Fruit fly (Drosophila melanogaster) whole organism, embryonic: ENCODE measurements around the gene CG10089.

Experiments used
- Asciz ChIP-seq: fragments of 200-800 bp; sonication (Bioruptor generic); optimal IDR thresholded peaks from 2 replicates; lab custom pipeline; 2017; ENCODE audit warnings: missing biosample characterization, mild to moderate bottlenecking, missing genetic modification characterization, missing genetic modification reagents
- Atf-2 ChIP-seq: fragments of 200-800 bp; sonication (Bioruptor generic); optimal IDR thresholded peaks from 2 replicates; lab custom pipeline; 2016; ENCODE audit warnings: missing biosample characterization, missing genetic modification characterization
- BEAF-32 ChIP-seq: fragments of 200-800 bp; sonication (Bioruptor generic); optimal IDR thresholded peaks from 3 replicates; lab custom pipeline; 2017; ENCODE audit warnings: missing biosample characterization, missing genetic modification characterization, mild to moderate bottlenecking, moderate library complexity, missing genetic modification reagents
- BtbVII ChIP-seq: fragments of 200-800 bp; sonication (Bioruptor generic); optimal IDR thresholded peaks from 3 replicates; lab custom pipeline; 2017; ENCODE audit warnings: missing biosample characterization, mild to moderate bottlenecking, missing genetic modification characterization
- CG11696 ChIP-seq: fragments of 200-800 bp; sonication (Bioruptor generic); IDR thresholded peaks from 2 replicates; pipeline ENCODE4 v1.3.6; 2022; ENCODE audit warnings: missing biosample characterization, missing genetic modification characterization
- CG13624 ChIP-seq: fragments of 200-800 bp; sonication (Bioruptor generic); optimal IDR thresholded peaks from 2 replicates; lab custom pipeline; 2016; ENCODE audit warnings: missing biosample characterization, missing genetic modification characterization
- CG14050 ChIP-seq: fragments of 200-800 bp; sonication (Bioruptor generic); IDR thresholded peaks from 3 replicates; pipeline ENCODE4 v1.3.6; 2022; ENCODE audit warnings: missing biosample characterization, missing genetic modification characterization
- CG15269 ChIP-seq: fragments of 200-800 bp; sonication (Bioruptor generic); optimal IDR thresholded peaks from 2 replicates; lab custom pipeline; 2018; ENCODE audit warnings: missing biosample characterization, mild to moderate bottlenecking, missing genetic modification characterization, moderate library complexity
- CG17328 ChIP-seq: fragments of 200-800 bp; sonication (Bioruptor generic); IDR thresholded peaks from 2 replicates; pipeline ENCODE4 v1.3.6; 2022; ENCODE audit warnings: missing biosample characterization, missing genetic modification characterization
- CG17361 ChIP-seq: fragments of 200-800 bp; sonication (Bioruptor generic); IDR thresholded peaks from 3 replicates; pipeline ENCODE4 v1.3.6; 2022; ENCODE audit warnings: missing biosample characterization, missing genetic modification characterization
- CG17385 ChIP-seq: fragments of 200-800 bp; sonication (Bioruptor generic); optimal IDR thresholded peaks from 3 replicates; lab custom pipeline; 2018; ENCODE audit warnings: missing biosample characterization, mild to moderate bottlenecking, missing genetic modification characterization
- CG18011 ChIP-seq: fragments of 200-800 bp; sonication (Bioruptor generic); optimal IDR thresholded peaks from 2 replicates; lab custom pipeline; 2017; ENCODE audit warnings: missing biosample characterization, missing genetic modification characterization, mild to moderate bottlenecking, moderate library complexity, missing genotype
- CG18476 ChIP-seq: fragments of 200-800 bp; sonication (Bioruptor generic); optimal IDR thresholded peaks from 2 replicates; lab custom pipeline; 2016; ENCODE audit warnings: missing biosample characterization, mild to moderate bottlenecking, missing genetic modification characterization
- CG2120 ChIP-seq: fragments of 200-800 bp; sonication (Bioruptor generic); optimal IDR thresholded peaks from 3 replicates; lab custom pipeline; 2016; ENCODE audit warnings: missing biosample characterization, missing genetic modification characterization
- CG30020 ChIP-seq: fragments of 200-800 bp; optimal IDR thresholded peaks from 2 replicates; lab custom pipeline; 2019; ENCODE audit warnings: missing biosample characterization, mild to moderate bottlenecking, missing genetic modification characterization, moderate library complexity
- CG31224 ChIP-seq: fragments of 200-800 bp; sonication (Bioruptor generic); IDR thresholded peaks from 2 replicates; pipeline ENCODE4 v1.3.6; 2022; ENCODE audit warnings: missing biosample characterization, missing genetic modification characterization
- CG31388 ChIP-seq: fragments of 200-800 bp; sonication (Bioruptor generic); optimal IDR thresholded peaks from 2 replicates; lab custom pipeline; 2016; ENCODE audit warnings: missing biosample characterization, missing genetic modification characterization
- CG3281 ChIP-seq: fragments of 200-800 bp; sonication (Bioruptor generic); optimal IDR thresholded peaks from 3 replicates; lab custom pipeline; 2017; ENCODE audit warnings: missing biosample characterization, mild to moderate bottlenecking, missing genetic modification characterization
- CG34224 ChIP-seq: fragments of 200-800 bp; sonication (Bioruptor generic); IDR thresholded peaks from 3 replicates; pipeline ENCODE4 v1.3.6; 2022; ENCODE audit warnings: missing biosample characterization, missing genetic modification characterization; ENCODE audit not compliant: partially characterized antibody
- CG34422 ChIP-seq: fragments of 200-800 bp; sonication (Bioruptor generic); IDR thresholded peaks from 3 replicates; pipeline ENCODE4 v1.3.6; 2022; ENCODE audit warnings: missing biosample characterization, missing genetic modification characterization
- CG3838 ChIP-seq: fragments of 200-800 bp; sonication (Bioruptor generic); optimal IDR thresholded peaks from 3 replicates; lab custom pipeline; 2016; ENCODE audit warnings: missing biosample characterization, missing genetic modification characterization
- CG6689 ChIP-seq: fragments of 200-800 bp; sonication (Bioruptor generic); IDR thresholded peaks from 2 replicates; pipeline ENCODE4 v1.3.6; 2022; ENCODE audit warnings: missing biosample characterization, missing genetic modification characterization
- CG7839 ChIP-seq: fragments of 200-800 bp; sonication (Bioruptor generic); optimal IDR thresholded peaks from 3 replicates; lab custom pipeline; 2018; ENCODE audit warnings: missing biosample characterization, mild to moderate bottlenecking, missing genetic modification characterization, moderate library complexity
- CG8388 ChIP-seq: fragments of 200-800 bp; sonication (Bioruptor generic); optimal IDR thresholded peaks from 2 replicates; lab custom pipeline; 2019; ENCODE audit warnings: missing biosample characterization, mild to moderate bottlenecking, missing genetic modification characterization, moderate library complexity
- CoRest ChIP-seq: fragments of 200-800 bp; sonication (Bioruptor generic); optimal IDR thresholded peaks from 3 replicates; lab custom pipeline; 2018; ENCODE audit warnings: missing biosample characterization, mild to moderate bottlenecking, missing genetic modification characterization, moderate library complexity
- D19B ChIP-seq: fragments of 200-800 bp; sonication (Bioruptor generic); optimal IDR thresholded peaks from 2 replicates; lab custom pipeline; 2017; ENCODE audit warnings: missing biosample characterization, mild to moderate bottlenecking, missing genetic modification characterization
- Dip3 ChIP-seq: fragments of 200-800 bp; sonication (Bioruptor generic); optimal IDR thresholded peaks from 3 replicates; lab custom pipeline; 2016; ENCODE audit warnings: missing biosample characterization, missing genetic modification characterization
- Dp ChIP-seq: fragments of 200-800 bp; sonication (Bioruptor generic); optimal IDR thresholded peaks from 2 replicates; lab custom pipeline; 2018; ENCODE audit warnings: missing biosample characterization, mild to moderate bottlenecking, missing genetic modification characterization, moderate library complexity
- HLH54F ChIP-seq: fragments of 200-800 bp; sonication (Bioruptor generic); optimal IDR thresholded peaks from 3 replicates; lab custom pipeline; 2016; ENCODE audit warnings: missing biosample characterization, missing genetic modification characterization
- Hey ChIP-seq: fragments of 200-800 bp; sonication (Bioruptor generic); optimal IDR thresholded peaks from 3 replicates; lab custom pipeline; 2018; ENCODE audit warnings: missing biosample characterization, mild to moderate bottlenecking, missing genetic modification characterization
- MBD-R2 ChIP-seq: fragments of 200-800 bp; sonication (Bioruptor generic); IDR thresholded peaks from 2 replicates; pipeline ENCODE4 v1.3.6; 2022; ENCODE audit warnings: missing biosample characterization, missing genetic modification characterization
- Max ChIP-seq: fragments of 200-800 bp; sonication (Bioruptor generic); optimal IDR thresholded peaks from 2 replicates; lab custom pipeline; 2016; ENCODE audit warnings: missing biosample characterization, mild to moderate bottlenecking, missing genetic modification characterization
- Mes4 ChIP-seq: fragments of 200-800 bp; sonication (Bioruptor generic); optimal IDR thresholded peaks from 2 replicates; lab custom pipeline; 2016; ENCODE audit warnings: missing biosample characterization, missing genetic modification characterization
- Neu2 ChIP-seq: fragments of 200-800 bp; sonication (Bioruptor generic); optimal IDR thresholded peaks from 3 replicates; lab custom pipeline; 2016; ENCODE audit warnings: missing biosample characterization, missing genetic modification characterization, borderline replicate concordance
- Oaz ChIP-seq: fragments of 200-800 bp; sonication (Bioruptor generic); IDR thresholded peaks from 2 replicates; pipeline ENCODE4 v1.3.6; 2022; ENCODE audit warnings: missing biosample characterization, missing genetic modification characterization
- Side ChIP-seq: fragments of 200-800 bp; sonication (Bioruptor generic); optimal IDR thresholded peaks from 2 replicates; lab custom pipeline; 2016; ENCODE audit warnings: missing biosample characterization, missing genetic modification characterization
- bab2 ChIP-seq: fragments of 200-800 bp; sonication (Bioruptor generic); optimal IDR thresholded peaks from 2 replicates; lab custom pipeline; 2016; ENCODE audit warnings: missing biosample characterization, missing genetic modification characterization
- bowl ChIP-seq: fragments of 200-800 bp; sonication (Bioruptor generic); IDR thresholded peaks from 2 replicates; pipeline ENCODE4 v1.3.6; 2022; ENCODE audit warnings: missing biosample characterization, missing genetic modification characterization
- bsh ChIP-seq, 2 experiments: fragments of 200-800 bp; sonication (Bioruptor generic); optimal IDR thresholded peaks; 2 replicates each; lab custom pipeline; 2017 to 2018; ENCODE audit warnings: mild to moderate bottlenecking in 2 of 2, missing biosample characterization in 2 of 2, missing genetic modification characterization in 2 of 2, moderate library complexity in 1 of 2
- crol ChIP-seq: fragments of 200-800 bp; sonication (Bioruptor generic); IDR thresholded peaks from 2 replicates; pipeline ENCODE4 v1.3.6; 2022; ENCODE audit warnings: missing biosample characterization, missing genetic modification characterization
- dmrt99B ChIP-seq: fragments of 200-800 bp; sonication (Bioruptor generic); optimal IDR thresholded peaks from 2 replicates; lab custom pipeline; 2018; ENCODE audit warnings: missing biosample characterization, mild to moderate bottlenecking, missing genetic modification characterization, moderate library complexity
- gcm2 ChIP-seq: fragments of 200-800 bp; sonication (Bioruptor generic); optimal IDR thresholded peaks from 2 replicates; lab custom pipeline; 2016; ENCODE audit warnings: missing biosample characterization, missing genetic modification characterization
- gsb-n ChIP-seq: fragments of 200-800 bp; sonication (Bioruptor generic); optimal IDR thresholded peaks from 3 replicates; lab custom pipeline; 2018; ENCODE audit warnings: missing biosample characterization, mild to moderate bottlenecking, missing genetic modification characterization
- lov ChIP-seq, 2 experiments: fragments of 200-800 bp in 1 of 2; fragments of >200 bp in 1 of 2; sonication (Bioruptor generic) in 1 of 2; IDR thresholded peaks in 1 of 2; optimal IDR thresholded peaks in 1 of 2; 2 replicates in 1 of 2; 3 replicates in 1 of 2; pipeline versions ENCODE4 v1.3.6 to Lab custom; 2017 to 2022; ENCODE audit warnings: missing biosample characterization in 1 of 2, missing genetic modification characterization in 1 of 2
- phol ChIP-seq: fragments of 200-800 bp; sonication (Bioruptor generic); optimal IDR thresholded peaks from 3 replicates; lab custom pipeline; 2018; ENCODE audit warnings: missing biosample characterization, mild to moderate bottlenecking, missing genetic modification characterization, moderate library complexity
- pros ChIP-seq: fragments of 200-800 bp; sonication (Bioruptor generic); optimal IDR thresholded peaks from 3 replicates; lab custom pipeline; 2019; ENCODE audit warnings: missing biosample characterization, mild to moderate bottlenecking, missing genetic modification characterization, moderate library complexity
- psq ChIP-seq: fragments of 200-800 bp; sonication (Bioruptor generic); optimal IDR thresholded peaks from 2 replicates; lab custom pipeline; 2017; ENCODE audit warnings: missing biosample characterization, missing genetic modification characterization
- stc ChIP-seq: fragments of 200-800 bp; sonication (Bioruptor generic); IDR thresholded peaks from 2 replicates; pipeline ENCODE4 v1.3.6; 2022; ENCODE audit warnings: missing biosample characterization, missing genetic modification characterization
- tap ChIP-seq: fragments of 200-800 bp; optimal IDR thresholded peaks from 3 replicates; lab custom pipeline; 2019; ENCODE audit warnings: missing biosample characterization, mild to moderate bottlenecking, missing genetic modification characterization, moderate library complexity

CG10089 gene

dm6 chr3L:13450177-13450793, 24.3 kb downstream of the CG10089 start, which contains the start of the genes JMJD7 and CG10738 (continued):
- TF ChIP-seq pros (GFP tag; lab: Kevin White, UChicago) (no peak), Side (GFP tag; lab: Kevin White, UChicago) (no peak), CG31224 (GFP tag; lab: Robert Waterston, UW) (peak; percentile 44; the same call in 1 of the 2 replicates), CG18011 (no peak), CG31388 (GFP tag; lab: Kevin White, UChicago) (peak; percentile 36), CG30020 (tag; lab: Kevin White, UChicago) (peak; percentile 58), Atf-2 (GFP tag; lab: Kevin White, UChicago) (no peak), bsh (GFP tag; optimal IDR thresholded peaks at IDR 0.05; lab: Kevin White, UChicago) (peak in 1 of 2 experiments; percentile 13), CG11696 (GFP tag; lab: Robert Waterston, UW) (peak; percentile 52; the same call in 1 of the 2 replicates), CG14050 (GFP tag; lab: Robert Waterston, UW) (peak; percentile 63; the same call in 2 of the 3 replicates), tap (tag; lab: Kevin White, UChicago) (peak; percentile 68), Asciz (no peak), BEAF-32 (GFP tag; lab: Kevin White, UChicago) (peak; percentile 5), CG17361 (peak; percentile 42; the same call in 1 of the 3 replicates), psq (GFP tag; lab: Kevin White, UChicago) (no peak), lov (optimal IDR thresholded peaks at IDR 0.05; lab: Kevin White, UChicago) (no peak), lov (GFP tag; IDR thresholded peaks at IDR 0.05; lab: Robert Waterston, UW) (peak; percentile 30; the same call in 1 of the 3 replicates), CG17328 (GFP tag; lab: Robert Waterston, UW) (peak; percentile 62), BtbVII (peak; percentile 6), CG18476 (GFP tag; lab: Kevin White, UChicago) (peak; percentile 51), Mes4 (no peak), CG15269 (tag; lab: Kevin White, UChicago) (no peak), gsb-n (tag; lab: Kevin White, UChicago) (no peak), CG8388 (no peak), CG34422 (GFP tag; lab: Robert Waterston, UW) (peak; percentile 79), D19B (GFP tag; lab: Kevin White, UChicago) (peak; percentile 18), CoRest (tag; lab: Kevin White, UChicago) (peak; percentile 20), Hey (tag; lab: Kevin White, UChicago) (no peak), Dp (GFP tag; lab: Kevin White, UChicago) (peak; percentile 81), phol (peak; percentile 48), stc (GFP tag; lab: Robert Waterston, UW) (peak; percentile 41), HLH54F (no peak), Dip3 (GFP tag; lab: Kevin White, UChicago) (peak; percentile 51), dmrt99B (peak; percentile 18), bowl (GFP tag; lab: Robert Waterston, UW) (peak; percentile 15; the same call in 1 of the 2 replicates), bab2 (GFP tag; lab: Kevin White, UChicago) (no peak), gcm2 (GFP tag; lab: Kevin White, UChicago) (no peak), crol (GFP tag; lab: Robert Waterston, UW) (no peak), CG13624 (GFP tag; lab: Kevin White, UChicago) (no peak), Neu2 (no peak), Max (GFP tag; lab: Kevin White, UChicago) (peak; percentile 74), MBD-R2 (GFP tag; lab: Robert Waterston, UW) (peak; percentile 85), CG6689 (GFP tag; lab: Robert Waterston, UW) (peak; percentile 65), CG17385 (GFP tag; lab: Kevin White, UChicago) (no peak), Oaz (peak; percentile 66), CG3838 (GFP tag; lab: Kevin White, UChicago) (no peak), CG2120 (peak; percentile 45), CG3281 (GFP tag; lab: Kevin White, UChicago) (peak; percentile 82), CG7839 (tag; lab: Kevin White, UChicago) (peak; percentile 11), CG34224 (GFP tag; lab: Robert Waterston, UW) (no peak)
